Fruit fly (Drosophila melanogaster): ENCODE results near the gene Hel89B.

Hel89B gene

dm6 chr3R:15983541-15984229 is 10.6 kb downstream of the Hel89B start:
- TF ChIP-seq CG15710 (tag; optimal IDR thresholded peaks at IDR 0.05): no peak
- TF ChIP-seq Snoo (tag; optimal IDR thresholded peaks at IDR 0.05): no peak
- no peak for TF ChIP-seq Pif1A (GFP tag; optimal IDR thresholded peaks at IDR 0.05)
- no peak for TF ChIP-seq CG8301 (tag; optimal IDR thresholded peaks at IDR 0.05)
- TF ChIP-seq CG14655 (GFP tag; optimal IDR thresholded peaks at IDR 0.05): no peak
- no peak for TF ChIP-seq CG9948 (tag; optimal IDR thresholded peaks at IDR 0.05)
- TF ChIP-seq Pif1B (GFP tag; optimal IDR thresholded peaks at IDR 0.05): no peak
- TF ChIP-seq CG8159 (tag; optimal IDR thresholded peaks at IDR 0.05): no peak
- no peak for TF ChIP-seq fd96Ca (GFP tag; IDR thresholded peaks at IDR 0.05)
- TF ChIP-seq EcR (GFP tag; optimal IDR thresholded peaks at IDR 0.05): no peak
- TF ChIP-seq D1 (tag; optimal IDR thresholded peaks at IDR 0.05): no peak
- TF ChIP-seq CG4496 (GFP tag; IDR thresholded peaks at IDR 0.05): no peak
- TF ChIP-seq CG32121 (GFP tag; IDR thresholded peaks at IDR 0.05): no peak
- no peak for TF ChIP-seq CG34367 (tag; optimal IDR thresholded peaks at IDR 0.05)
- TF ChIP-seq CG10348 (GFP tag; IDR thresholded peaks at IDR 0.05): no peak
- TF ChIP-seq CG17806 (tag; optimal IDR thresholded peaks at IDR 0.05): no peak

dm6 chr3R:15984483-15985118 is 11.5 kb downstream of the Hel89B start:
- TF ChIP-seq CG12605 (GFP tag; IDR thresholded peaks at IDR 0.05) (no peak; the same call in 1 of the 2 replicates), EcR (GFP tag; optimal IDR thresholded peaks at IDR 0.05) (peak; percentile 91), CG9948 (tag; optimal IDR thresholded peaks at IDR 0.05) (peak; percentile 76), CG32121 (GFP tag; IDR thresholded peaks at IDR 0.05) (peak; percentile 73), CG34367 (tag; optimal IDR thresholded peaks at IDR 0.05) (peak; percentile 79), rn (GFP tag; IDR thresholded peaks at IDR 0.05) (peak; percentile 58; the same call in 1 of the 2 replicates), CG8159 (tag; optimal IDR thresholded peaks at IDR 0.05) (peak; percentile 90), Ets98B (GFP tag; IDR thresholded peaks at IDR 0.05) (peak; percentile 66), gl (tag; optimal IDR thresholded peaks at IDR 0.05) (peak; percentile 84), Pif1B (GFP tag; optimal IDR thresholded peaks at IDR 0.05) (peak; percentile 35), CG17806 (tag; optimal IDR thresholded peaks at IDR 0.05) (peak; percentile 76), fd96Ca (GFP tag; IDR thresholded peaks at IDR 0.05) (peak; percentile 67; the same call in 2 of the 3 replicates), CG8301 (tag; optimal IDR thresholded peaks at IDR 0.05) (peak; percentile 84), CG4496 (GFP tag; IDR thresholded peaks at IDR 0.05) (peak; percentile 72), Pif1A (GFP tag; optimal IDR thresholded peaks at IDR 0.05) (peak; percentile 69), CG13204 (GFP tag; optimal IDR thresholded peaks at IDR 0.05) (peak; percentile 59), CG14655 (GFP tag; optimal IDR thresholded peaks at IDR 0.05) (peak; percentile 82), D1 (tag; optimal IDR thresholded peaks at IDR 0.05) (peak; percentile 34), Snoo (tag; optimal IDR thresholded peaks at IDR 0.05) (peak; percentile 71), CG15710 (tag; optimal IDR thresholded peaks at IDR 0.05) (peak; percentile 84), CG10348 (GFP tag; IDR thresholded peaks at IDR 0.05) (no peak)

- TF ChIP-seq D1 (tag; optimal IDR thresholded peaks at IDR 0.05) (no peak), fd96Ca (GFP tag; IDR thresholded peaks at IDR 0.05) (no peak), CG34367 (tag; optimal IDR thresholded peaks at IDR 0.05) (no peak), EcR (GFP tag; optimal IDR thresholded peaks at IDR 0.05) (peak; percentile 47), CG9948 (tag; optimal IDR thresholded peaks at IDR 0.05) (no peak), CG12605 (GFP tag; IDR thresholded peaks at IDR 0.05) (no peak), CG32121 (GFP tag; IDR thresholded peaks at IDR 0.05) (no peak), gl (tag; optimal IDR thresholded peaks at IDR 0.05) (no peak)
Measured at dm6 chr3R:15985762-15986214, 12.7 kb downstream of the Hel89B start, which contains the start of gene srp. Gene srp (plus strand): TSS chr3R:15986152.

- TF ChIP-seq CG4496 (GFP tag; IDR thresholded peaks at IDR 0.05) (0 out of 3 replicates have a peak, but pooled peaks have one; percentile 27), CG9948 (tag; optimal IDR thresholded peaks at IDR 0.05) (peak; percentile 14), CG12605 (GFP tag; IDR thresholded peaks at IDR 0.05) (peak; percentile 39; the same call in 1 of the 2 replicates), CG32121 (GFP tag; IDR thresholded peaks at IDR 0.05) (no peak), gl (tag; optimal IDR thresholded peaks at IDR 0.05) (peak; percentile 26), CG13204 (GFP tag; optimal IDR thresholded peaks at IDR 0.05) (peak; percentile 30), EcR (GFP tag; optimal IDR thresholded peaks at IDR 0.05) (peak; percentile 64), Pif1A (GFP tag; optimal IDR thresholded peaks at IDR 0.05) (no peak), CG34367 (tag; optimal IDR thresholded peaks at IDR 0.05) (peak; percentile 22), CG8159 (tag; optimal IDR thresholded peaks at IDR 0.05) (peak; percentile 26), CG14655 (GFP tag; optimal IDR thresholded peaks at IDR 0.05) (peak; percentile 43), D1 (tag; optimal IDR thresholded peaks at IDR 0.05) (no peak), CG8301 (tag; optimal IDR thresholded peaks at IDR 0.05) (peak; percentile 19), fd96Ca (GFP tag; IDR thresholded peaks at IDR 0.05) (no peak), CG15710 (tag; optimal IDR thresholded peaks at IDR 0.05) (peak; percentile 20)
Measured at dm6 chr3R:15987064-15987649, 14.1 kb downstream of the Hel89B start.

DNA sequence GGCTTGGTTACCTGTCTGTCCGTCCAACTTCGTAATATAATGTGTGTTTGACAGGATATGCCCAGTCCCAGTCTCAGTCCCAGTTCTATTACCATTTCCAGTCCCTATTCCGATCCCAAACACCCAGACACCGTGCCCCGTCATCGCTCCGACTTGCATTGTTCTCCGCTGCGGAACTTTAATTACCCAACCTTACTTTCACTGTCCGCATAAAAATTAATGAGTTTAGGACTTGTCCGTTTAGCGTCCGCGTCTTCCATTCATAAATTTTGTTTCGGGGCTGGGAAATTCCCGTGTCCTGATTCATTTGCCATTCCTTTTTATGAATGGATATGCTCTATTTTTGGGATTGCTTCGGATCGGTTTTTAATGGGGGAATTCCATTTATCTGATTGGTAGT is 15.3 kb downstream of the Hel89B start:
- TF ChIP-seq CG10348 (GFP tag; IDR thresholded peaks at IDR 0.05): no peak
- TF ChIP-seq CG8159 (tag; optimal IDR thresholded peaks at IDR 0.05): no peak
- no peak for TF ChIP-seq rn (GFP tag; IDR thresholded peaks at IDR 0.05)
- TF ChIP-seq gl (tag; optimal IDR thresholded peaks at IDR 0.05): no peak
- no peak for TF ChIP-seq CG4496 (GFP tag; IDR thresholded peaks at IDR 0.05)
- no peak for TF ChIP-seq fd96Ca (GFP tag; IDR thresholded peaks at IDR 0.05)
- no peak for TF ChIP-seq CG32121 (GFP tag; IDR thresholded peaks at IDR 0.05)
- TF ChIP-seq Ets98B (GFP tag; IDR thresholded peaks at IDR 0.05): no peak
- no peak for TF ChIP-seq D1 (tag; optimal IDR thresholded peaks at IDR 0.05)
- TF ChIP-seq Snoo (tag; optimal IDR thresholded peaks at IDR 0.05): no peak
- TF ChIP-seq CG14655 (GFP tag; optimal IDR thresholded peaks at IDR 0.05): no peak
- TF ChIP-seq EcR (GFP tag; optimal IDR thresholded peaks at IDR 0.05): no peak
- TF ChIP-seq CG15710 (tag; optimal IDR thresholded peaks at IDR 0.05): no peak
- no peak for TF ChIP-seq CG8301 (tag; optimal IDR thresholded peaks at IDR 0.05)
- TF ChIP-seq Pif1B (GFP tag; optimal IDR thresholded peaks at IDR 0.05): no peak
- no peak for TF ChIP-seq Pif1A (GFP tag; optimal IDR thresholded peaks at IDR 0.05)
- no peak for TF ChIP-seq CG34367 (tag; optimal IDR thresholded peaks at IDR 0.05)
- no peak for TF ChIP-seq CG9948 (tag; optimal IDR thresholded peaks at IDR 0.05)
- no peak for TF ChIP-seq CG13204 (GFP tag; optimal IDR thresholded peaks at IDR 0.05)

Data from whole organism, pupa.